Fruit fly (Drosophila melanogaster) whole organism, prepupa: ENCODE data around the gene CG9257.

ENCODE experiments used
- Blimp-1 ChIP-seq: fragments of 200-800 bp; sonication (Bioruptor generic); optimal IDR thresholded peaks from 3 replicates; lab custom pipeline; 2017; ENCODE audit warnings: missing biosample characterization, missing genetic modification characterization, mild to moderate bottlenecking, moderate library complexity, missing genetic modification reagents
- CG10631 ChIP-seq: fragments of 200-800 bp; sonication (Bioruptor generic); optimal IDR thresholded peaks from 2 replicates; lab custom pipeline; 2016; ENCODE audit warnings: missing biosample characterization, missing genetic modification characterization
- CG10669 ChIP-seq: fragments of 200-800 bp; sonication (Bioruptor generic); optimal IDR thresholded peaks from 3 replicates; lab custom pipeline; 2018; ENCODE audit warnings: missing biosample characterization, mild to moderate bottlenecking, missing genetic modification characterization, moderate library complexity
- CG11294 ChIP-seq: fragments of 200-800 bp; sonication (Bioruptor generic); IDR thresholded peaks from 2 replicates; pipeline ENCODE4 v1.3.6; 2022; ENCODE audit warnings: missing biosample characterization, missing genetic modification characterization
- CG11762 ChIP-seq: fragments of 200-800 bp; sonication (Bioruptor generic); optimal IDR thresholded peaks from 3 replicates; lab custom pipeline; 2016; ENCODE audit warnings: missing biosample characterization, missing genetic modification characterization; ENCODE audit not compliant: insufficient read depth
- CG11902 ChIP-seq: fragments of 200-800 bp; sonication (Bioruptor generic); optimal IDR thresholded peaks from 3 replicates; lab custom pipeline; 2016; ENCODE audit warnings: missing biosample characterization, missing genetic modification characterization
- CG15336 ChIP-seq: fragments of 200-800 bp; sonication (Bioruptor generic); IDR thresholded peaks from 2 replicates; pipeline ENCODE4 v1.3.6; 2022; ENCODE audit warnings: missing biosample characterization, missing genetic modification characterization
- CG16779 ChIP-seq: fragments of 200-800 bp; sonication (Bioruptor generic); optimal IDR thresholded peaks from 3 replicates; lab custom pipeline; 2017; ENCODE audit warnings: missing biosample characterization, mild to moderate bottlenecking, missing genetic modification characterization
- CG31627 ChIP-seq: fragments of 200-800 bp; sonication (Bioruptor generic); optimal IDR thresholded peaks from 3 replicates; lab custom pipeline; 2016; ENCODE audit warnings: missing biosample characterization, missing genetic modification characterization
- CG32006 ChIP-seq: fragments of 200-800 bp; sonication (Bioruptor generic); optimal IDR thresholded peaks from 3 replicates; lab custom pipeline; 2017; ENCODE audit warnings: missing biosample characterization, mild to moderate bottlenecking, missing genetic modification characterization
- CG3919 ChIP-seq: fragments of 200-800 bp; sonication (Bioruptor generic); optimal IDR thresholded peaks from 3 replicates; lab custom pipeline; 2016; ENCODE audit warnings: missing biosample characterization, missing genetic modification characterization
- CG4318 ChIP-seq: fragments of 200-800 bp; sonication (Bioruptor generic); optimal IDR thresholded peaks from 3 replicates; lab custom pipeline; 2017; ENCODE audit warnings: missing biosample characterization, mild to moderate bottlenecking, missing genetic modification characterization
- CG6276 ChIP-seq: fragments of 200-800 bp; sonication (Bioruptor generic); optimal IDR thresholded peaks from 2 replicates; lab custom pipeline; 2017; ENCODE audit warnings: missing biosample characterization, mild to moderate bottlenecking, missing genetic modification characterization
- CG6792 ChIP-seq: fragments of 200-800 bp; sonication (Bioruptor generic); optimal IDR thresholded peaks from 3 replicates; lab custom pipeline; 2016; ENCODE audit warnings: missing biosample characterization, missing genetic modification characterization
- CG6808 ChIP-seq: fragments of 200-800 bp; sonication (Bioruptor generic); optimal IDR thresholded peaks from 3 replicates; lab custom pipeline; 2017; ENCODE audit warnings: missing biosample characterization, missing genetic modification characterization, mild to moderate bottlenecking, moderate library complexity, missing genetic modification reagents
- CG6854 ChIP-seq: fragments of 200-800 bp; sonication (Bioruptor generic); optimal IDR thresholded peaks from 2 replicates; lab custom pipeline; 2017; ENCODE audit warnings: missing biosample characterization, mild to moderate bottlenecking, missing genetic modification characterization
- CG7368 ChIP-seq: fragments of 200-800 bp; sonication (Bioruptor generic); optimal IDR thresholded peaks from 3 replicates; lab custom pipeline; 2016; ENCODE audit warnings: missing biosample characterization, missing genetic modification characterization
- CG8119 ChIP-seq: fragments of 200-800 bp; sonication (Bioruptor generic); IDR thresholded peaks from 3 replicates; pipeline ENCODE4 v1.3.6; 2022; ENCODE audit warnings: missing biosample characterization, missing genetic modification characterization
- CG8319 ChIP-seq: fragments of 200-800 bp; sonication (Bioruptor generic); optimal IDR thresholded peaks from 3 replicates; lab custom pipeline; 2016; ENCODE audit warnings: missing biosample characterization, missing genetic modification characterization
- CG9139 ChIP-seq: fragments of 200-800 bp; sonication (Bioruptor generic); optimal IDR thresholded peaks from 3 replicates; lab custom pipeline; 2017; ENCODE audit warnings: missing biosample characterization, mild to moderate bottlenecking, missing genetic modification characterization
- Eip78C ChIP-seq: fragments of 200-800 bp; sonication (Bioruptor generic); peaks from one replicate; lab custom pipeline; 2016; ENCODE audit warnings: missing biosample characterization, missing genetic modification characterization
- Eip93F ChIP-seq: fragments of 200-800 bp; sonication (Bioruptor generic); optimal IDR thresholded peaks from 2 replicates; lab custom pipeline; 2016; ENCODE audit warnings: missing biosample characterization, mild to moderate bottlenecking, missing genetic modification characterization
- Ets96B ChIP-seq: fragments of 200-800 bp; optimal IDR thresholded peaks from 2 replicates; lab custom pipeline; 2019; ENCODE audit warnings: missing biosample characterization, mild to moderate bottlenecking, missing genetic modification characterization, moderate library complexity
- Gug ChIP-seq: fragments of 200-800 bp; sonication (Bioruptor generic); IDR thresholded peaks from 2 replicates; pipeline ENCODE4 v1.3.6; 2022; ENCODE audit warnings: missing biosample characterization, missing genetic modification characterization
- Hr38 ChIP-seq: sonication (Bioruptor generic); optimal IDR thresholded peaks from 2 replicates; lab custom pipeline; 2016; ENCODE audit warnings: missing biosample characterization, missing genetic modification characterization
- Hr39 ChIP-seq: fragments of 200-800 bp; sonication (Bioruptor generic); optimal IDR thresholded peaks from 2 replicates; lab custom pipeline; 2016; ENCODE audit warnings: missing biosample characterization, missing genetic modification characterization
- Hr4 ChIP-seq: fragments of 200-800 bp; sonication (Bioruptor generic); optimal IDR thresholded peaks from 3 replicates; lab custom pipeline; 2016; ENCODE audit warnings: missing biosample characterization, missing genetic modification characterization
- Met ChIP-seq: fragments of 200-800 bp; sonication (Bioruptor generic); optimal IDR thresholded peaks from 3 replicates; lab custom pipeline; 2016; ENCODE audit warnings: missing biosample characterization, missing genetic modification characterization
- OdsH ChIP-seq: fragments of 200-800 bp; sonication (Bioruptor generic); optimal IDR thresholded peaks from 3 replicates; lab custom pipeline; 2016; ENCODE audit warnings: missing biosample characterization, missing genetic modification characterization
- Smox ChIP-seq: fragments of 200-800 bp; sonication (Bioruptor generic); optimal IDR thresholded peaks from 3 replicates; lab custom pipeline; 2016; ENCODE audit warnings: missing biosample characterization, missing genetic modification characterization
- Sox14 ChIP-seq: fragments of 200-800 bp; sonication (Bioruptor generic); optimal IDR thresholded peaks from 3 replicates; lab custom pipeline; 2016; ENCODE audit warnings: missing biosample characterization, missing genetic modification characterization
- Sox15 ChIP-seq: fragments of 200-800 bp; sonication (Bioruptor generic); optimal IDR thresholded peaks from 3 replicates; lab custom pipeline; 2016; ENCODE audit warnings: missing biosample characterization, missing genetic modification characterization
- cyc ChIP-seq: fragments of 200-800 bp; sonication (Bioruptor generic); optimal IDR thresholded peaks from 3 replicates; lab custom pipeline; 2016; ENCODE audit warnings: missing biosample characterization, missing genetic modification characterization
- dac ChIP-seq: fragments of 200-800 bp; sonication (Bioruptor generic); optimal IDR thresholded peaks from 2 replicates; lab custom pipeline; 2017; ENCODE audit warnings: missing biosample characterization, mild to moderate bottlenecking, missing genetic modification characterization
- eg ChIP-seq: fragments of 200-800 bp; sonication (Bioruptor generic); IDR thresholded peaks from 3 replicates; pipeline ENCODE4 v1.3.6; 2022; ENCODE audit warnings: missing biosample characterization, missing genetic modification characterization
- esn ChIP-seq: fragments of 200-800 bp; sonication (Bioruptor generic); optimal IDR thresholded peaks from 2 replicates; lab custom pipeline; 2016; ENCODE audit warnings: missing biosample characterization, mild to moderate bottlenecking, missing genetic modification characterization, moderate library complexity
- fd59A ChIP-seq: fragments of 200-800 bp; sonication (Bioruptor generic); optimal IDR thresholded peaks from 2 replicates; lab custom pipeline; 2017; ENCODE audit warnings: missing biosample characterization, mild to moderate bottlenecking, missing genetic modification characterization, missing genetic modification reagents
- fd85E ChIP-seq: fragments of 200-800 bp; sonication (Bioruptor generic); optimal IDR thresholded peaks from 3 replicates; lab custom pipeline; 2016; ENCODE audit warnings: missing biosample characterization, missing genetic modification characterization
- fkh ChIP-seq: fragments of 200-800 bp; sonication (Bioruptor generic); optimal IDR thresholded peaks from 3 replicates; lab custom pipeline; 2017; ENCODE audit warnings: missing biosample characterization, mild to moderate bottlenecking, missing genetic modification characterization, moderate library complexity
- lz ChIP-seq: fragments of 200-800 bp; sonication (Bioruptor generic); optimal IDR thresholded peaks from 3 replicates; lab custom pipeline; 2016; ENCODE audit warnings: missing biosample characterization, missing genetic modification characterization
- net ChIP-seq: fragments of 200-800 bp; sonication (Bioruptor generic); optimal IDR thresholded peaks from 3 replicates; lab custom pipeline; 2016; ENCODE audit warnings: missing biosample characterization, missing genetic modification characterization
- pdm3 ChIP-seq: fragments of 200-800 bp; sonication (Bioruptor generic); optimal IDR thresholded peaks from 3 replicates; lab custom pipeline; 2016; ENCODE audit warnings: missing biosample characterization, missing genetic modification characterization
- salr ChIP-seq, 2 experiments: fragments of 200-800 bp; sonication (Bioruptor generic); optimal IDR thresholded peaks; 3 replicates each; lab custom pipeline; 2016 to 2018; ENCODE audit warnings: missing biosample characterization in 2 of 2, missing genetic modification characterization in 2 of 2, mild to moderate bottlenecking in 1 of 2
- spab ChIP-seq: fragments of 200-800 bp; sonication (Bioruptor generic); optimal IDR thresholded peaks from 2 replicates; lab custom pipeline; 2017; ENCODE audit warnings: missing biosample characterization, mild to moderate bottlenecking, missing genetic modification characterization, missing genetic modification reagents
- ss ChIP-seq, 2 experiments: fragments of 200-800 bp; sonication (Bioruptor generic); optimal IDR thresholded peaks; 2 replicates in 1 of 2; 3 replicates in 1 of 2; lab custom pipeline; 2017 to 2018; ENCODE audit warnings: mild to moderate bottlenecking in 2 of 2, missing biosample characterization in 2 of 2, missing genetic modification characterization in 2 of 2, moderate library complexity in 1 of 2
- svp ChIP-seq: fragments of 200-800 bp; sonication (Bioruptor generic); peaks from one replicate; lab custom pipeline; 2016; ENCODE audit warnings: missing biosample characterization, missing genetic modification characterization
- vri ChIP-seq: fragments of 200-800 bp; sonication (Bioruptor generic); optimal IDR thresholded peaks from 3 replicates; lab custom pipeline; 2016; ENCODE audit warnings: missing biosample characterization, mild to moderate bottlenecking, missing genetic modification characterization

CG9257 gene

DNA sequence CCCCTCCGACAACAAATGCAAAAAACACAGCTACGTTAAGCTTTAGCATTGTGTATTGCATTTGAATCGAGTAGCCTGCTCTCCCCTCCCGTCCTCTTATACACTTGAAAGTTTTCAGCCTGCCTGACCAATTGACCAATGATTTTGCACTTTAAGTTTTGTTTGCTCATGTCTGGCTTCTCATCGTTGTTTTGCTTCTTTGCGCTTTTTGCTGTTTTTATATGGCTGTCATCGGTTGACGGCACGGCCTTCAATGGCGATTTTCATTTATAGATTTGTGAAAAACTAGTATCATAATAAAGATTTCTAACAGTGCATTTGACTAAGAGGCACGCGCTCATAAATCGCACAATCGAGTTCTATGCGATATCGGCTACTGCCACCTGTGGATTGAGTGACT, 36.7 kb upstream of the CG9257 start (continued):
- TF ChIP-seq Met: no peak
- no peak for TF ChIP-seq Blimp-1
- no peak for TF ChIP-seq fd85E (GFP tag; lab: Kevin White, UChicago)
- TF ChIP-seq CG8319 (GFP tag; lab: Kevin White, UChicago): no peak
- TF ChIP-seq CG11762: no peak
- no peak for TF ChIP-seq Sox15 (GFP tag; lab: Kevin White, UChicago)
- TF ChIP-seq fd59A (GFP tag; lab: Kevin White, UChicago): no peak
- TF ChIP-seq vri (GFP tag; lab: Kevin White, UChicago): no peak
- TF ChIP-seq svp (GFP tag; lab: Kevin White, UChicago): peak; percentile 19
- peak; percentile 3 for TF ChIP-seq dac
- no peak for TF ChIP-seq CG9139 (GFP tag; lab: Kevin White, UChicago)
- TF ChIP-seq CG8119 (GFP tag; lab: Robert Waterston, UW): no peak; the same call in 2 of the 3 replicates
- no peak for TF ChIP-seq CG10669 (GFP tag; lab: Kevin White, UChicago)
- TF ChIP-seq Hr38 (GFP tag; lab: Kevin White, UChicago): no peak
- peak; percentile 28; the same call in 1 of the 2 replicates for TF ChIP-seq CG15336
- peak; percentile 16 for TF ChIP-seq pdm3 (GFP tag; lab: Kevin White, UChicago)
- TF ChIP-seq fkh (GFP tag; lab: Kevin White, UChicago): no peak
- peak; percentile 47 for TF ChIP-seq Hr4 (GFP tag; lab: Kevin White, UChicago)
- TF ChIP-seq CG6808 (GFP tag; lab: Kevin White, UChicago): no peak
- TF ChIP-seq CG3919 (GFP tag; lab: Kevin White, UChicago): peak; percentile 2
- TF ChIP-seq salr (GFP tag; optimal IDR thresholded peaks at IDR 0.05; lab: Kevin White, UChicago): no peak
- no peak for TF ChIP-seq Ets96B (tag; lab: Kevin White, UChicago)
- TF ChIP-seq CG11902 (GFP tag; lab: Kevin White, UChicago): no peak
- no peak for TF ChIP-seq Smox (GFP tag; lab: Kevin White, UChicago)
- peak; percentile 78 for TF ChIP-seq eg (GFP tag; lab: Robert Waterston, UW)
- TF ChIP-seq spab: no peak
- TF ChIP-seq OdsH (GFP tag; lab: Kevin White, UChicago): no peak
- no peak for TF ChIP-seq Eip93F
- no peak for TF ChIP-seq CG10631 (GFP tag; lab: Kevin White, UChicago)
- TF ChIP-seq Hr39 (GFP tag; lab: Kevin White, UChicago): no peak
- TF ChIP-seq cyc (GFP tag; lab: Kevin White, UChicago): no peak
- peak; percentile 42 for TF ChIP-seq CG6276
- TF ChIP-seq CG6792 (GFP tag; lab: Kevin White, UChicago): no peak
- TF ChIP-seq, all 60 proteins: peak for 13

DNA sequence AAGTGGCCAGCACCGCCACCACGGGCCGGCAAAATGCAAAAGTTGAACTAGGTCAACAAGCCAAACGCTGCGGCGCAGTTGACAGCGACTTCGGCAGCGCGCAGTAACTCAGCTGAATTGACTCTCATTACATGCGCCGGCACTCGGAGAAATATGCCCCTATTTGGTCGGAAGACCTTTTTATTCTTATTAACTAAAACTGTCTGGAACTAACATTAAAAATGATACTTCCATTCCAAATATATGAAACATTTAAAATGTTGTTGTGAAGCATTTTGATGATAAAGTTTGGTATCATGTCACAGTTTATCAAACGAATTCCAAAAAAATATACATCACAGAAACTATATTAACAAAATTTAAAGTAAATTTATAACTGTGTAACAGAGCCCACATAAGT, 35.4 kb upstream of the CG9257 start:
- TF ChIP-seq pdm3 (GFP tag; lab: Kevin White, UChicago) (no peak), CG4318 (peak; percentile 11), CG8119 (GFP tag; lab: Robert Waterston, UW) (peak; percentile 43; the same call in 2 of the 3 replicates), CG6276 (peak; percentile 59), CG11294 (GFP tag; lab: Robert Waterston, UW) (peak; percentile 44; the same call in 1 of the 2 replicates), ss (GFP tag; optimal IDR thresholded peaks at IDR 0.05; lab: Kevin White, UChicago) (no peak), CG15336 (peak; percentile 53; the same call in 1 of the 2 replicates), Eip78C (GFP tag; lab: Kevin White, UChicago) (peak; percentile 50), CG11762 (no peak), Hr4 (GFP tag; lab: Kevin White, UChicago) (peak; percentile 40), eg (GFP tag; lab: Robert Waterston, UW) (peak; percentile 38; the same call in 1 of the 3 replicates), CG32006 (peak; percentile 74), Gug (peak; percentile 35; the same call in 1 of the 2 replicates)

- TF ChIP-seq CG31627 (GFP tag; lab: Kevin White, UChicago): no peak
- TF ChIP-seq Gug: no peak
- TF ChIP-seq CG6854: no peak
- TF ChIP-seq dac: no peak
- no peak for TF ChIP-seq CG6276
- TF ChIP-seq CG16779: no peak
- TF ChIP-seq esn (GFP tag; lab: Kevin White, UChicago): no peak
- no peak for TF ChIP-seq CG9139 (GFP tag; lab: Kevin White, UChicago)
- no peak for TF ChIP-seq CG7368 (GFP tag; lab: Kevin White, UChicago)
- TF ChIP-seq fd59A (GFP tag; lab: Kevin White, UChicago): no peak
- no peak for TF ChIP-seq lz (GFP tag; lab: Kevin White, UChicago)
- TF ChIP-seq net (GFP tag; lab: Kevin White, UChicago): no peak
- TF ChIP-seq CG32006: no peak
- TF ChIP-seq Sox14: no peak
Measured at dm6 chr2L:21069776-21070175, 32.8 kb upstream of the CG9257 start.
